Worm (Caenorhabditis elegans): ENCODE results near the gene F14F3.5.

Gene F14F3.5

DNA sequence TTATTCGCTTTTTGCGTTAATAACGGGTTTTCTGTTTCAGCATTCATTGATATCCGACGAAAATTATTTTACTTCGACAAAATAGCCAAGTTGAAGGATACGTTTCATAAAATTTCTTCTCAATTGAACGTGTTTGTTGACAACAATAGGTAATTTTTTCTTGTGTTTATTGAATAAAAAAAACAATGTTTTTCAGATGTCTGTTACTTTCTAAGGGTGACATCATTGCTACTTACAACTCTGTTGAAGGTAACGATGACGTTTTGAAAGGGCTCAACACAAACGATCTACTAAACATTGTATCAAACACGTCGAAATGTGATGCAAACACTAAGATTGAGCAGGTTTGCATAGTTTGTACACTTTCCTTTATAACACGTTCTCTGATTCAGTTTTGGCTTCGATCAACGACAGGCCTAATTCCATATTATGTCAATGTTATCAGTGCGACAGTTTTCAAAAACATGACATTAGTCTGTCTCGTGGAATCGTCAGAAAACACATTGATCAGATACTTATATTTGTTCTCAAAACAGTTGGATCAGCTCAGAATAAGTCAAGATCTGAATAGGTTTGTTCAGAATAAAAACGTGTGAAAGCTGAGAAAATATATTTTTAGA, 5.7 kb upstream of the F14F3.5 start:
- TF ChIP-seq dao-5 (tag; optimal IDR thresholded peaks at IDR 0.05): no peak
- no peak for TF ChIP-seq W03F9.2 (tag; optimal IDR thresholded peaks at IDR 0.05)
- no peak for TF ChIP-seq him-1 (tag; optimal IDR thresholded peaks at IDR 0.05)

DNA sequence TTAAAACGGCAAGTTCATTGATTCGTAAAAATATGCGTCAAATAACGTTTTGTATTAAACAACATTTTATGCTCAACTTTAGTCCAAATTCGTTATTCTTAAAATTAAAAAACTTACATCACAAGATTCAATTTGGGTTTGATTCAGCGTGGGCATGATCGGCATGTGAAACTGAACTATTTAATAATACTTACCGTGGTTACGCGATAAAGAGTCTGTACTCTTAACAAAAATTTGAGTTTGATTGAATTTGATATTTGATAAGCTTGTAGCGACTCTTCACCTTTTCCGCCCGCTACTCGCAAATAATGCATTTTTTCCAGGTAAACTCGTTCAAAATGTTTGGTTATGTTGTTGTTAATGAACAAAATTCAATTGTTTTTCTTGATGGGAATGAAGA, 4.4 kb upstream of the F14F3.5 start, which contains the start of gene glo-3:
glo-3 (plus strand) TSS at position 253 of the 400 bp plus-strand sequence.
- TF ChIP-seq dao-5 (tag; optimal IDR thresholded peaks at IDR 0.05) (no peak), W03F9.2 (tag; optimal IDR thresholded peaks at IDR 0.05) (no peak), him-1 (tag; optimal IDR thresholded peaks at IDR 0.05) (no peak)

- TF ChIP-seq him-1 (tag; optimal IDR thresholded peaks at IDR 0.05): no peak
- no peak for TF ChIP-seq W03F9.2 (tag; optimal IDR thresholded peaks at IDR 0.05)
- TF ChIP-seq dao-5 (tag; optimal IDR thresholded peaks at IDR 0.05): no peak
Observed at ce11 chrX:10532180-10532833, 3.3 kb upstream of the F14F3.5 start.

ce11 chrX:10527414-10527813, 1.6 kb downstream of the F14F3.5 start:
- TF ChIP-seq W03F9.2 (tag; optimal IDR thresholded peaks at IDR 0.05): no peak
- TF ChIP-seq dao-5 (tag; optimal IDR thresholded peaks at IDR 0.05): no peak
- no peak for TF ChIP-seq him-1 (tag; optimal IDR thresholded peaks at IDR 0.05)

- TF ChIP-seq dao-5 (tag; optimal IDR thresholded peaks at IDR 0.05) (no peak), W03F9.2 (tag; optimal IDR thresholded peaks at IDR 0.05) (no peak), him-1 (tag; optimal IDR thresholded peaks at IDR 0.05) (no peak)
Observed at ce11 chrX:10524483-10524948, 4.5 kb downstream of the F14F3.5 start, which contains the start of the genes mboa-7 and git-1. Gene mboa-7 (minus strand): TSS chrX:10524565. Gene git-1 (plus strand): TSS chrX:10524898.

DNA sequence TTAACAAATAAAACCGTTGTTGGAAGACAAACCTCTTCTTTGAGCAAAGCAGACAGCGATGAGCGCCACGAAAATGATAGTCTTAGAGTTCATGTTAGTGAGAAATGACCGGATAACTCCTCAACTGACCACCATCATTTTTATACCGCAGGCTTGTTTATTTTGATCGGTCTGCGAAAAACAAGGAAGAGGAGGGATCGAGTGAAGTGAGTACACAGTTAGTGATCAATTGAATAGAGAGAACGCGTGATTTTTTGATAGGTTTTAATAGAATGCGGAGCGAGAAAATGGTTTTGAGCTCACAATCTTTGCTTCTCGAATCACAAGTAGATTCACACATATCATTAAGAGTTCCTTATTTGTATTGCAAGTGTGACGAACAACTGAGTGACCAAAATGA, 7.7 kb downstream of the F14F3.5 start, which contains the start of gene F14F3.4:
F14F3.4 (minus strand) TSS at position 101 of the 400 bp plus-strand sequence.
- no peak for TF ChIP-seq dao-5 (tag; optimal IDR thresholded peaks at IDR 0.05)
- TF ChIP-seq him-1 (tag; optimal IDR thresholded peaks at IDR 0.05): no peak
- TF ChIP-seq W03F9.2 (tag; optimal IDR thresholded peaks at IDR 0.05): no peak

- TF ChIP-seq him-1 (tag; optimal IDR thresholded peaks at IDR 0.05): no peak
Observed at ce11 chrX:10520185-10520584, 8.8 kb downstream of the F14F3.5 start.

ce11 chrX:10516549-10516948, 12.5 kb downstream of the F14F3.5 start:
- TF ChIP-seq dao-5 (tag; optimal IDR thresholded peaks at IDR 0.05) (no peak), W03F9.2 (tag; optimal IDR thresholded peaks at IDR 0.05) (no peak), him-1 (tag; optimal IDR thresholded peaks at IDR 0.05) (no peak)

- TF ChIP-seq W03F9.2 (tag; optimal IDR thresholded peaks at IDR 0.05) (no peak), him-1 (tag; optimal IDR thresholded peaks at IDR 0.05) (no peak), dao-5 (tag; optimal IDR thresholded peaks at IDR 0.05) (no peak)
Observed at ce11 chrX:10514834-10515233, 14.2 kb downstream of the F14F3.5 start.

DNA sequence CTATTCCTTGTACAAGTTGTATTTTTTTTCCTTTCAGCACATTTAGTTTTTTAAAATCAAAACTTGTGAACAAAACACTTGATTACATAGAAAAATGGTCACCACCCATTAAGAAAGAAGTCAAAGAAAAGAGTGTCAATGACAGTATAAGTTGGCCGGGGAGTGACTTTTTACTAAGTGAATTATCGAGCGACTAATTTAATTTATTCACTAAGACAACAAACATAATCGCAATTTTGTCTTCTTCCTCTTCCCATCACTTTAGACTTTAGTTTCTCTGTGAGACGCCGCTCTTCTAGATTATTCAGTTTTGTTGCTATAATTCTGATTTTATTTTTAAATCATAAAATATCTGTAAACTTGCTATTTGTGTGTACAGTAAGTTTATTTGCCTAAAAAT, 15.0 kb downstream of the F14F3.5 start:
- TF ChIP-seq him-1 (tag; optimal IDR thresholded peaks at IDR 0.05) (no peak), W03F9.2 (tag; optimal IDR thresholded peaks at IDR 0.05) (no peak), dao-5 (tag; optimal IDR thresholded peaks at IDR 0.05) (no peak)

- TF ChIP-seq dao-5 (tag; optimal IDR thresholded peaks at IDR 0.05): no peak
- TF ChIP-seq him-1 (tag; optimal IDR thresholded peaks at IDR 0.05): no peak
- no peak for TF ChIP-seq W03F9.2 (tag; optimal IDR thresholded peaks at IDR 0.05)
Observed at ce11 chrX:10507971-10508370, 21.1 kb downstream of the F14F3.5 start.

ce11 chrX:10505193-10505592, 23.8 kb downstream of the F14F3.5 start:
- TF ChIP-seq W03F9.2 (tag; optimal IDR thresholded peaks at IDR 0.05) (no peak), dao-5 (tag; optimal IDR thresholded peaks at IDR 0.05) (no peak), him-1 (tag; optimal IDR thresholded peaks at IDR 0.05) (no peak)

DNA sequence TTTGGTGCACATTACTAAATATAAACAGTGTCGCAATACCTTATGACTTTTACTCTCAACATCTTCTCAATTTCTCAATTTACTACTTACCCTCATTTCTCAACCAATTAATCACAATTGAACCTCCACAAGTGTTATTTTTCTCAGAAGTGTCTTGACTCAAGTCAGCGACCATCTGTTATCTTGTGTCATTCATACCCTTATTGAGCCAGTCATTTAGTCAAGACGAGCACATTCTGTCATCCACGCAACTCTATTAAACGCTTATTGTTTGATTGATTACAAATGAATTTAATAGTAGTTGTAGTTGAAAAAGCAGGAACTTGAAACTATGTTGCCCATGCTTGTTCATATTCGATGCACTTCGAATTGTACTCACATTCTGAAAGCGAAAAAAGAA, 25.6 kb downstream of the F14F3.5 start:
- TF ChIP-seq W03F9.2 (tag; optimal IDR thresholded peaks at IDR 0.05): no peak
- no peak for TF ChIP-seq him-1 (tag; optimal IDR thresholded peaks at IDR 0.05)
- no peak for TF ChIP-seq dao-5 (tag; optimal IDR thresholded peaks at IDR 0.05)

DNA sequence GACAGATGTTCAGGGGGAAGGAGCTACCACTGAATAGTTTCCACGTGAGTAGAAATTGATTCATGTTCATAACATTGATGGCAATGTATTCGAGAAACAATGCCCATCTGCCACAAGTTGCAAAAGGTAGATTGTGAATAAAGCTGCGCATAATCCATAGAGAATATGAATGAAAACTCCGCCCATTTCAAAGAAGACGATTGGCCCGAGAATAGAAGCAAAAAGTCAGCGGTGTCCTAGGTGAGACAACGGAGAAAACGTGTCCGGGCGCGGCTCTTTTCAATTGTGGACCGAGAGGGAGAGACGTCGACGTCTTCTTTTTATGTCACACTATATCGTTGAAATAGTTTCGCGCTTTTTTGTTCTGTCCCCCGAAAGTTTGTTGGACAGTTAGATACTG, 29.4 kb downstream of the F14F3.5 start, which contains the start of gene vab-3:
vab-3 (plus strand) TSS at position 301 of the 400 bp plus-strand sequence.
- TF ChIP-seq him-1 (tag; optimal IDR thresholded peaks at IDR 0.05) (no peak), W03F9.2 (tag; optimal IDR thresholded peaks at IDR 0.05) (no peak), dao-5 (tag; optimal IDR thresholded peaks at IDR 0.05) (no peak)
